Fruit fly (Drosophila melanogaster): ENCODE results near the gene lqf.
"Not testable (repeated sequence)": the region's sequence is repeated elsewhere in the genome, so short reads cannot be mapped to it uniquely, and the experiment has no call there.

Gene lqf

DNA sequence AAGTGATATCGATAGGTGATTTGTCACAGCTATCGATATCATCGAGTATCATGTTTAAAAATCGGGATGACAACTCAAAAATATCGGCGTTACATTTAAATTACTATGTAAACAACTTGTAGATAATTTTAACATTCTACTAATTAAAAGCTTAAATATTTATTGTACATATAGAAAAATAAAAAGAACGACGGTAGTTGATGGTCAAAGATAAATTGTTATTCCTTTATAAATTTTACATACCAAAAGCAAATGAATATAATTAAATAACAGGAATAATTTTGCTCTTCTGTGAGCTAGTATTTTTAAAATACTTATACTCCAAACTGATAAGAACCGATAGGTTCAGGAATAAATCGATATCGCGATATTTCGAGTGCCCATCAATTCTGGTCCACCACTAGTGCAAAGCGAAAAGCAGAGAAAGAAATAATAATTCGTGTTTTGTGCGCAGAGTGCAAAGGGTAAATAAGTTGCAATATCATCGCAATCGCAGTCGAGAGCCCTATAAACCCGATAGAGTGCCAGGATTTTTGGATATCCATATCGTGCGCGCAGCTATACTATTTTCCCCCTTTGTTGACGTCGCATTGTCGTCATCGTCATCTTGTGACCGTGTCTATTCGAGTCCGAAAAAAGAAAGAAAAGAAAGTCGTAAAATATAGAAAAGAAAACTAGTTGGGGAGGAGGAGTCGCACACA is at the start of gene lqf:
Gene lqf (plus strand): TSS at position 401 of the 701 bp plus-strand sequence.
- TF ChIP-seq Dll (optimal IDR thresholded peaks at IDR 0.05) (no peak), CG8478 (optimal IDR thresholded peaks at IDR 0.05) (no peak), EcR (GFP tag; optimal IDR thresholded peaks at IDR 0.05) (no peak), pan (optimal IDR thresholded peaks at IDR 0.05) (no peak), usp (GFP tag; optimal IDR thresholded peaks at IDR 0.05) (no peak), psq (optimal IDR thresholded peaks at IDR 0.05) (no peak)

DNA sequence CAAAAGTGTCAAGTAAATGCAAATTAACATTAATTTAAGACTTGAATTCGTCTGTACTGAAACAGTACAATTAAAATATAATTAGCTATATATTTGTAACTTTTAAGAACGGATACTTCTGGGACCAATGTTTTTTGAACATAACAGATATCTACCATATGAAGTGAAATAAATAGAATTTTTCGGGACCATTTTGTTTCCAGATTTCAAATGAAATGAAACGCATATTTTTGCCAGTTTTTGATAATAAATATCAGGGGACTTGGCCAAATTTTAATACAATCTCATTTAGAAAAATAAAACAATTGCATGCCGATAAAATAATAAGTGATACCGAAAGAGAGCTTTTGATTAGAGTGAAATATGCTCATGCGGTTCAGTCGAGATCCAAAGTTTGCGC is 42.9 kb upstream of the lqf start, which contains the start of gene mthl6:
Gene mthl6 (plus strand): TSS at position 301 of the 400 bp plus-strand sequence.
- TF ChIP-seq CG8478 (optimal IDR thresholded peaks at IDR 0.05) (no peak), Dll (optimal IDR thresholded peaks at IDR 0.05) (no peak), pan (optimal IDR thresholded peaks at IDR 0.05) (no peak), psq (optimal IDR thresholded peaks at IDR 0.05) (no peak), usp (GFP tag; optimal IDR thresholded peaks at IDR 0.05) (no peak), EcR (GFP tag; optimal IDR thresholded peaks at IDR 0.05) (no peak)

- no peak for TF ChIP-seq EcR (GFP tag; optimal IDR thresholded peaks at IDR 0.05)
- no peak for TF ChIP-seq Dll (optimal IDR thresholded peaks at IDR 0.05)
- TF ChIP-seq CG8478 (optimal IDR thresholded peaks at IDR 0.05) = no peak
These were observed 37.0 kb upstream of the lqf start, which contains the start of gene Cyp316a1 for dm6 chr3L:7491564-7491963. Cyp316a1 (plus strand) TSS chr3L:7491864.

- TF ChIP-seq psq (optimal IDR thresholded peaks at IDR 0.05) (no peak), pan (optimal IDR thresholded peaks at IDR 0.05) (no peak), EcR (GFP tag; optimal IDR thresholded peaks at IDR 0.05) (no peak), CG8478 (optimal IDR thresholded peaks at IDR 0.05) (no peak), usp (GFP tag; optimal IDR thresholded peaks at IDR 0.05) (no peak), Dll (optimal IDR thresholded peaks at IDR 0.05) (no peak)
These were observed 32.5 kb upstream of the lqf start, which contains the start of gene Cyp4d8 for dm6 chr3L:7496097-7496496. Cyp4d8 (minus strand) TSS chr3L:7496197.

DNA sequence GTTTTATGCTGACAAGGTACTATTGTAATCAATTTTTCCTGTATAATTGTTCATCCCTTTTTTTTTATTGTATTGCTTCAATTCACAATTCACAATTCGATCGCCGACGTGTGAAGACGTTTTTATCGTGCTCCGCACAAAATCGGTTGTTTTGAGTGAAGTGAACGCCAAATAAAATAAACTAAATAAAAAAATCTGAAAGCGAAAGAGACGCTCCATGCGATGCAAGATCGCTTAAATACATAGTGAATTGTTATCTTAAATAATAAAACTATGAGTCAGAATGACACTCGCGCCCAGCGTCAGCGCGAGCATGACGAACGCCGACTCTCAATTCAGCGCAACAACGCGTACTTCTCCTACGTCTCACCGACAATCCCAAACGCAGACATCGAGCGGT is 29.8 kb upstream of the lqf start, which contains the start of gene CG8539:
Gene CG8539 (minus strand): TSS at position 101 of the 400 bp plus-strand sequence.
- not testable (repeated sequence) for TF ChIP-seq EcR (GFP tag; optimal IDR thresholded peaks at IDR 0.05); psq (optimal IDR thresholded peaks at IDR 0.05); Dll (optimal IDR thresholded peaks at IDR 0.05)

dm6 chr3L:7506117-7506516 is 22.5 kb upstream of the lqf start, which contains the start of gene CG7548:
CG7548 (minus strand) TSS chr3L:7506217.
- TF ChIP-seq CG8478 (optimal IDR thresholded peaks at IDR 0.05) (no peak), psq (optimal IDR thresholded peaks at IDR 0.05) (no peak), EcR (GFP tag; optimal IDR thresholded peaks at IDR 0.05) (no peak), Dll (optimal IDR thresholded peaks at IDR 0.05) (no peak), usp (GFP tag; optimal IDR thresholded peaks at IDR 0.05) (no peak), pan (optimal IDR thresholded peaks at IDR 0.05) (no peak)

DNA sequence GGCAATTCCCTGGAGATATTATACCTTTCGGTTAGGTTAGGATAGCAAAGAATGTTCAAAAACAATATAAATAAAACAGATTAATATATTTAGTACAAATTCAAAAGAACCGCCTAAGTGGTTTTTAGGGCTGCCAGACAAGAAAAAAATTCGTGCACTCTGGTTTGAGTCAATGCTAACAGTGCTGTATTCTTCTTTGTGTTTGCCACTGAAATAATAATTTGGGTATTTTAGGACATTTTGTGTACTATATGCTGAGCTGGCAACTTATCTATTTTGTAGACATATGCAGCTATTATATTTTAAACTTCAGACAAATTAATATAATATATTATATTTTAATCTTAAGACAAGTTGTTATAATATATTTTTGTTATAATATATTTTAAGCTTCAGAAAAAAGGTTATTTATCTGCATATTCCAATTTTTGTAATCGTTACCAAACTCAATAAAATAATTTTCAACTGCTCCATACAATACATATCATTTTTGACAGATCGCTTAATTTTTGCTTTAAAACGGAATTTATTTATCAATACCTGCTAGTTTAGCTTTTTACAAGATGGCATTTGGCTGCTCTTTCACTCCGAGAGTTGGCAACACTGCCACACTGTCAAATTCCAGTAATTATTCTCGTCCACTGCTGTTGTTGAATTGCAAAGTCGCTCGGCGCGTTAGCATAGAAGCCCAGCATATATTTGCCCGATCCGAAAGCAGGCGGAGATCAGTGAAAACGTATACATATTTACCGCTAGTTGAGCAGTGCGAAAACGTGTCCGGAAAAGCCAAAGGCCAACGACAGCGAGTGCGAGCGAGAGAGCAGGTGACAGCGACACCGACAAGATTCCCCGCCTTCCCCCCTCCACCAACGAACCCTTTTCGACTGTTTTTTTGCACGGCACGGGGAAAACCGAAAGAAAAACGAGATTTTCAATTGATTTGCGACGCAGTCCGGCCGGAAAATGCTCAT is 17.9 kb upstream of the lqf start, which contains the start of gene CG7546:
Gene CG7546 (plus strand): TSS at position 573 of the 971 bp plus-strand sequence.
- no peak for TF ChIP-seq Dll (optimal IDR thresholded peaks at IDR 0.05)
- no peak for TF ChIP-seq psq (optimal IDR thresholded peaks at IDR 0.05)
- no peak for TF ChIP-seq usp (GFP tag; optimal IDR thresholded peaks at IDR 0.05)
- TF ChIP-seq pan (optimal IDR thresholded peaks at IDR 0.05) = no peak
- TF ChIP-seq CG8478 (optimal IDR thresholded peaks at IDR 0.05) = no peak
- TF ChIP-seq EcR (GFP tag; optimal IDR thresholded peaks at IDR 0.05) = no peak

DNA sequence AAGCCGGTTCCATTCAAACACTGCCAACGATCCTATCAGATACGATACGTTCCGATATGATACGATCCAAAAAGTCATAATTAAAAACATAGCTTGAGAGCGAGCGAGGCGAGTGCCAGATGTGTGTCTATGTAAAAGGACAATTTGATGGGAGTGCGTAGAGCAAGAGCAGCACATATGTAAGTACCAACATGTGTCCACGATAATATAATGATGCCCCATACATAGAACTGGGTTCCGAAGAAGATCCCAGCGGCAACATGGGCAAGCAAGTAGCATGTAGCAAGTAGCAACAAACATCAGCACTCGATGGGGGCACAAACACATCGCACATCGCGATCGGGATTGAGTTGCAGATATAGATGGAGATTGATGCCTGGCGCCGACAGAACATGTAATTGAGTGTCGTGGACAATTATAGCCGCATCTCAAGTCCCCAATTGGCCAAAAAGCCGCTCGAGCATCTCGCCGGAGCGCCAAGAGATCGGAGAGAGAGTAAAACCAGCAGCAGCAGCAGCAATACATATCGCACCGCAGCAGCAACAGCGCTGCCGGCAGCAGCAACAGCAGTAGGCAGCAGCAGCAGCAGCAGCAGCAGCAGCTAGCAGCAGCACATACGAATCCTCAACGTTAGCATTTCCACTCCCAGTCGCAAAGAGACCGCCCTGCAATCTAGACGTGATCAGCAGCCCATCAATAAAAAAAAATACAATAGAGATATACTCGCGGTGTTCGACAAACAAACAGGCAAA is 10.1 kb upstream of the lqf start, which contains the start of gene ltl:
Gene ltl (plus strand): TSS at position 647 of the 752 bp plus-strand sequence.
- no peak for TF ChIP-seq pan (optimal IDR thresholded peaks at IDR 0.05)
- TF ChIP-seq usp (GFP tag; optimal IDR thresholded peaks at IDR 0.05) = no peak
- TF ChIP-seq EcR (GFP tag; optimal IDR thresholded peaks at IDR 0.05) = no peak
- TF ChIP-seq CG8478 (optimal IDR thresholded peaks at IDR 0.05) = no peak
- TF ChIP-seq Dll (optimal IDR thresholded peaks at IDR 0.05) = no peak
- TF ChIP-seq psq (optimal IDR thresholded peaks at IDR 0.05) = no peak

DNA sequence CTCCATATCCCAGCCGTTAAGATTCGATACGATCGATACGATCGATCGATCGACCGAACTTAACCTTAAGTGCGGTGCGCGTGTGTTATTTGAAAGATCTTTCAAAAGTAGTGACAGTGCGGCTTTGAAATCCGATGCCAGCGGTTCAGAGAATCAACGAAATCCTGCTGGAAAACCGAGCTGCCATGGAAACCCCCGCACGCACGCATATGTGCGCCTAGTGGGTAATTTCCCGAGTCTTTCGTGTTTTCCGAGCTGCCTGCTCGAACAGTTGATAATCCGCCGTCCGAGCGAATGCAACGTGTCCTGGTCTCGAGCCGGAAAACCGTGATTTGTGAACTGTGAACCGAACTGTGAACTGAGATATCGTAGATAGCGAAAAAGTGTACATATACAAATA is 9.4 kb upstream of the lqf start:
- no peak for TF ChIP-seq EcR (GFP tag; optimal IDR thresholded peaks at IDR 0.05)
- no peak for TF ChIP-seq pan (optimal IDR thresholded peaks at IDR 0.05)
- TF ChIP-seq CG8478 (optimal IDR thresholded peaks at IDR 0.05) = no peak
- no peak for TF ChIP-seq usp (GFP tag; optimal IDR thresholded peaks at IDR 0.05)
- no peak for TF ChIP-seq psq (optimal IDR thresholded peaks at IDR 0.05)
- no peak for TF ChIP-seq Dll (optimal IDR thresholded peaks at IDR 0.05)

dm6 chr3L:7520619-7521018 is 8.0 kb upstream of the lqf start:
- TF ChIP-seq EcR (GFP tag; optimal IDR thresholded peaks at IDR 0.05) (no peak), pan (optimal IDR thresholded peaks at IDR 0.05) (no peak), usp (GFP tag; optimal IDR thresholded peaks at IDR 0.05) (no peak), CG8478 (optimal IDR thresholded peaks at IDR 0.05) (no peak), Dll (optimal IDR thresholded peaks at IDR 0.05) (no peak), psq (optimal IDR thresholded peaks at IDR 0.05) (no peak)

DNA sequence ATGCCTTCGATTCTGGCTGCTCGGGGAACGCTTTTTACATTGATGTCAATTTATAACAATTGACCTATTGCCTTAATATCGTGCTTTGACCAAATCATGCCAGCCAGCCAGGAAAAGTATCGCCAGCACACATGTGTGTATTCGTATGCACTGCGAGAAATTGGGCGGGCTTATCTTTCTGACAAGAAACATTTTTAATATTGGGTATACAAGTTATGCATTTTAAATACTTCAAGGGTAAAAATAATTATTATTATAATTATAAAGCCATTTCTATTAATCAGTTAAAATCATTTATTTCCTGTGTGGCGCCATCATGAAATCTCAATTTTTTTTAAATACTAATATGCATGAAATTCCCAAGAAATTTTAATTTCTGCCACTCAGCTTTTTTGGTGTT is 6.7 kb upstream of the lqf start:
- no peak for TF ChIP-seq EcR (GFP tag; optimal IDR thresholded peaks at IDR 0.05)
- no peak for TF ChIP-seq usp (GFP tag; optimal IDR thresholded peaks at IDR 0.05)
- no peak for TF ChIP-seq CG8478 (optimal IDR thresholded peaks at IDR 0.05)
- no peak for TF ChIP-seq pan (optimal IDR thresholded peaks at IDR 0.05)
- TF ChIP-seq Dll (optimal IDR thresholded peaks at IDR 0.05) = no peak
- no peak for TF ChIP-seq psq (optimal IDR thresholded peaks at IDR 0.05)

All from whole organism.